Worm (Caenorhabditis elegans) whole organism, L1 larva: ENCODE results near the gene C14C6.3.

Experiments
- C16A3.4 ChIP-seq: fragments of 150-350 bp; optimal IDR thresholded peaks from 2 replicates; lab custom pipeline; 2014; ENCODE audit warnings: missing biosample characterization, missing genetic modification characterization
- Y116A8C.19 ChIP-seq: sonication (generic microtip); optimal IDR thresholded peaks from 2 replicates; lab custom pipeline; 2016; ENCODE audit warnings: missing compliant biosample characterization, missing genetic modification characterization, borderline replicate concordance
- aly-2 ChIP-seq: fragments of 150-350 bp; optimal IDR thresholded peaks from 2 replicates; lab custom pipeline; 2014; ENCODE audit warnings: missing biosample characterization, missing genetic modification characterization
- ceh-63 ChIP-seq: fragments of 200-800 bp; sonication (Bioruptor generic); optimal IDR thresholded peaks from 2 replicates; lab custom pipeline; 2018; ENCODE audit warnings: mild to moderate bottlenecking, missing genetic modification characterization, missing compliant biosample characterization
- ceh-88 ChIP-seq: fragments of 200-800 bp; sonication (Bioruptor generic); IDR thresholded peaks from 2 replicates; pipeline ENCODE4 v1.3.6; 2022; ENCODE audit warnings: missing genetic modification characterization, missing compliant biosample characterization
- ceh-90 ChIP-seq: sonication (generic microtip); optimal IDR thresholded peaks from 2 replicates; lab custom pipeline; 2016; ENCODE audit warnings: missing genetic modification characterization, missing compliant biosample characterization
- ces-1 ChIP-seq: fragments of 150-350 bp; optimal IDR thresholded peaks from 2 replicates; lab custom pipeline; 2014; ENCODE audit warnings: missing biosample characterization, missing genetic modification reagents, missing genetic modification characterization
- efl-1 ChIP-seq, 4 experiments: fragments of 150-350 bp; optimal IDR thresholded peaks in 3 of 4; peaks in 1 of 4; 1 replicate in 1 of 4; 2 replicates in 3 of 4; lab custom pipeline; 2014; ENCODE audit warnings: missing biosample characterization in 2 of 4, missing genetic modification characterization in 2 of 4, missing genetic modification reagents in 2 of 4
- efl-3 ChIP-seq: fragments of 200-800 bp; sonication (Bioruptor generic); optimal IDR thresholded peaks from 2 replicates; lab custom pipeline; 2018; ENCODE audit warnings: mild to moderate bottlenecking, missing genetic modification characterization, missing compliant biosample characterization
- fkh-4 ChIP-seq: sonication (generic microtip); optimal IDR thresholded peaks from 2 replicates; lab custom pipeline; 2016; ENCODE audit warnings: missing compliant biosample characterization, missing genetic modification characterization, borderline replicate concordance
- fkh-8 ChIP-seq: sonication (generic microtip); optimal IDR thresholded peaks from 2 replicates; lab custom pipeline; 2016; ENCODE audit warnings: mild to moderate bottlenecking, missing genetic modification characterization, missing compliant biosample characterization
- grh-1 ChIP-seq: fragments of 200-800 bp; sonication (Bioruptor generic); IDR thresholded peaks from 2 replicates; pipeline ENCODE4 v1.3.6; 2022; ENCODE audit warnings: missing genetic modification reagents, missing genetic modification characterization, missing compliant biosample characterization
- hlh-4 ChIP-seq: sonication (generic microtip); optimal IDR thresholded peaks from 2 replicates; lab custom pipeline; 2016; ENCODE audit warnings: mild to moderate bottlenecking, missing genetic modification characterization, missing compliant biosample characterization
- irx-1 ChIP-seq: sonication (generic microtip); optimal IDR thresholded peaks from 2 replicates; lab custom pipeline; 2016; ENCODE audit warnings: missing genetic modification characterization, missing compliant biosample characterization
- jun-1 ChIP-seq: fragments of 150-350 bp; optimal IDR thresholded peaks from 2 replicates; lab custom pipeline; 2014; ENCODE audit warnings: missing biosample characterization, missing genetic modification reagents, missing genetic modification characterization
- lsy-2 ChIP-seq, 2 experiments: fragments of 150-350 bp; optimal IDR thresholded peaks; 2 replicates each; lab custom pipeline; 2014; ENCODE audit warnings: missing biosample characterization in 2 of 2, missing genetic modification characterization in 2 of 2
- nhr-11 ChIP-seq: fragments of 150-350 bp; optimal IDR thresholded peaks from 2 replicates; lab custom pipeline; 2014; ENCODE audit warnings: missing biosample characterization, missing genetic modification characterization
- nhr-12 ChIP-seq: sonication (generic microtip); optimal IDR thresholded peaks from 2 replicates; lab custom pipeline; 2017; ENCODE audit warnings: missing biosample characterization, missing genetic modification characterization
- nhr-237 ChIP-seq: fragments of 150-350 bp; optimal IDR thresholded peaks from 2 replicates; lab custom pipeline; 2014; ENCODE audit warnings: missing biosample characterization, missing genetic modification characterization
- nhr-76 ChIP-seq: sonication (generic microtip); optimal IDR thresholded peaks from 2 replicates; lab custom pipeline; 2017; ENCODE audit warnings: missing biosample characterization, missing genetic modification characterization
- nhr-85 ChIP-seq: sonication (generic microtip); peaks from one replicate; lab custom pipeline; 2016; ENCODE audit warnings: missing genetic modification characterization, inconsistent platforms, missing compliant biosample characterization
- pag-3 ChIP-seq: sonication (generic microtip); optimal IDR thresholded peaks from 2 replicates; lab custom pipeline; 2017; ENCODE audit warnings: missing genetic modification characterization, mild to moderate bottlenecking, missing compliant biosample characterization, antibody characterized with exemption, borderline replicate concordance; ENCODE audit not compliant: insufficient read depth
- pax-3 ChIP-seq: fragments of 200-800 bp; sonication (Bioruptor generic); optimal IDR thresholded peaks from 2 replicates; lab custom pipeline; 2018; ENCODE audit warnings: mild to moderate bottlenecking, missing genetic modification characterization, moderate library complexity, missing compliant biosample characterization
- rnt-1 ChIP-seq: sonication (generic microtip); optimal IDR thresholded peaks from 2 replicates; lab custom pipeline; 2016; ENCODE audit warnings: mild to moderate bottlenecking, missing genetic modification characterization, moderate library complexity, missing compliant biosample characterization
- skn-1 ChIP-seq: fragments of 150-350 bp; optimal IDR thresholded peaks from 2 replicates; lab custom pipeline; 2014; ENCODE audit warnings: missing biosample characterization, missing genetic modification characterization
- sox-4 ChIP-seq: sonication (generic microtip); optimal IDR thresholded peaks from 2 replicates; lab custom pipeline; 2016; ENCODE audit warnings: missing genetic modification characterization, missing compliant biosample characterization
- swsn-7 ChIP-seq: sonication (generic microtip); optimal IDR thresholded peaks from 2 replicates; lab custom pipeline; 2016; ENCODE audit warnings: missing genetic modification characterization, missing compliant biosample characterization
- tbx-2 ChIP-seq: sonication (generic microtip); optimal IDR thresholded peaks from 2 replicates; lab custom pipeline; 2016; ENCODE audit warnings: missing genetic modification characterization, missing compliant biosample characterization
- unc-30 ChIP-seq: sonication (generic microtip); optimal IDR thresholded peaks from 2 replicates; lab custom pipeline; 2017; ENCODE audit warnings: missing biosample characterization, missing genetic modification characterization
- zag-1 ChIP-seq: fragments of 150-350 bp; optimal IDR thresholded peaks from 2 replicates; lab custom pipeline; 2014; ENCODE audit warnings: missing biosample characterization, missing genetic modification characterization
- zip-4 ChIP-seq: fragments of 200-800 bp; sonication (Bioruptor generic); optimal IDR thresholded peaks from 2 replicates; lab custom pipeline; 2018; ENCODE audit warnings: mild to moderate bottlenecking, missing genetic modification characterization, moderate library complexity, missing compliant biosample characterization
- ztf-4 ChIP-seq: fragments of 150-350 bp; optimal IDR thresholded peaks from 2 replicates; lab custom pipeline; 2014; ENCODE audit warnings: missing biosample characterization, missing genetic modification characterization

Gene C14C6.3

DNA sequence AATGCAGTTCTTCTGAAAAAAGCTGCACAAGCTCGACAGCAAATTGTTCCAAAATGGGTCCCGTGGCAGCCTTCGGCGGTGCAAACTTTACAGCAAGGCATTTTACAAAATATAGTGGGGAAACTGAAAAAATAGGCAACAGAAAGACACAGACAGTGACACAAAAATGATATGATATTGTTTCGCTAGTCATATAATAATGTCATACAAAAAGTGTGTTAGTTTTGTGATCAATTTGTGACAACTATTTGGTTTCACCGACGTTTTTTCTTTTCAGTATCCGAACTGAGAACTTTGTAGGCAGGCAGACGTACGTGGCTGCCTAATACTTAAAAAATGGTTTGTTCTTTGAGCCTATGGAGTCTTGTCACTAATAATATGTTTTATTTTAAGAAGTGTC is 23.8 kb upstream of the C14C6.3 start, which contains the start of gene nhr-210:
Gene nhr-210 (minus strand): TSS at position 101 of the 400 bp plus-strand sequence.
- TF ChIP-seq efl-1 (optimal IDR thresholded peaks at IDR 0.05; lab: Kevin White, UChicago) (no peak), efl-1 (GFP tag; optimal IDR thresholded peaks at IDR 0.05 in 1 of 2; lab: Kevin White, UChicago) (peak in 1 of 2 experiments; percentile 36), nhr-85 (tag; lab: Kevin White, UChicago) (peak; percentile 25), nhr-11 (tag; lab: Kevin White, UChicago) (no peak)

DNA sequence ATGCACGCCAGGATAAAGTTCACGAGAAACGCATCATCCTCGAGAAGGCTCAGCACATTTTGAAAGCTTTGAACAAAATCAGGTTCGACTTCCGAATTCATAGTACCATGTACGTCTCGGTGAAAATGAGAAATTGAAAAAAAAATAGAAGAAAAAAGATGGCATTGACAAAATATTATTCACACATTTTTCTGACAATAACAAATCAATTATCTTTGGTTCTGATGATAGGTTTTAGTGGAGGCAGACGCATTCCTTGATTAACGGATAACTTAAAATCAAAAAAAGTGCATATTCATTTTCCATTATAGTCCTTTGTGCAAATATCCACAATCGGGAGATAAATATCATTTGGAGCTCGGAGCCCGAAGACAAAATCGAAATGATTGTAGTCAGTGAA is 21.8 kb upstream of the C14C6.3 start, which contains the start of gene srw-107:
Gene srw-107 (minus strand): TSS at position 101 of the 400 bp plus-strand sequence.
- TF ChIP-seq grh-1 (GFP tag; lab: Robert Waterston, UW) (no peak), sox-4 (tag; lab: Kevin White, UChicago) (no peak), fkh-8 (no peak), pag-3 (tag; lab: Kevin White, UChicago) (no peak), skn-1 (tag; lab: Kevin White, UChicago) (no peak), ceh-88 (GFP tag; lab: Robert Waterston, UW) (no peak), C16A3.4 (tag; lab: Kevin White, UChicago) (no peak), rnt-1 (tag; lab: Kevin White, UChicago) (no peak), efl-1 (optimal IDR thresholded peaks at IDR 0.05; lab: Kevin White, UChicago) (no peak), efl-1 (GFP tag; optimal IDR thresholded peaks at IDR 0.05 in 1 of 2; lab: Kevin White, UChicago) (no peak), aly-2 (tag; lab: Kevin White, UChicago) (no peak), efl-3 (GFP tag; lab: Kevin White, UChicago) (no peak), hlh-4 (tag; lab: Kevin White, UChicago) (no peak), ztf-4 (tag; lab: Kevin White, UChicago) (no peak)
- TF ChIP-seq, all 84 proteins: peak for 0

DNA sequence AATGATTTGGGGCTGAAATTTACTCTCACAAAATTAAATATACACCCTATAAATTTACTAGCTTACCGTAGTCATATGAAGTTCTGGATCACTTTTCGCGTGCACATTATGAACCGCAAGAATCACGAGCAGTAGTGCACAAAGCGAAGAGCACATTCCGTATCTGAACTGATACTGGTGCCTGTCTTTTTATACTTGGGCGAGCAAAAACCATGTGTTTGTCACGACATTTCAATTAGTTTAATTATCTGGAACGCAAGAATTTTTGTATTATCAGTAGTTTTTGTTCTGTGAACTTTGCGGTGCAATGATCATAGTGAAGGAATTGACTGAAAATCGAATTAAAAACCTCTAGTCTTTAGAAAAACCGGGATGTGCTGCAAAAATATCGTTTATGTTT is 19.2 kb upstream of the C14C6.3 start, which contains the start of gene lipl-3:
Gene lipl-3 (minus strand): TSS at position 161 of the 400 bp plus-strand sequence.
- TF ChIP-seq nhr-85 (tag; lab: Kevin White, UChicago) (no peak), sox-4 (tag; lab: Kevin White, UChicago) (no peak), tbx-2 (tag; lab: Kevin White, UChicago) (no peak), ces-1 (GFP tag; lab: Kevin White, UChicago) (no peak), irx-1 (tag; lab: Kevin White, UChicago) (no peak), ceh-90 (no peak), lsy-2 (tag; optimal IDR thresholded peaks at IDR 0.05; lab: Kevin White, UChicago) (no peak), unc-30 (tag; lab: Kevin White, UChicago) (no peak), zag-1 (tag; lab: Kevin White, UChicago) (no peak)

DNA sequence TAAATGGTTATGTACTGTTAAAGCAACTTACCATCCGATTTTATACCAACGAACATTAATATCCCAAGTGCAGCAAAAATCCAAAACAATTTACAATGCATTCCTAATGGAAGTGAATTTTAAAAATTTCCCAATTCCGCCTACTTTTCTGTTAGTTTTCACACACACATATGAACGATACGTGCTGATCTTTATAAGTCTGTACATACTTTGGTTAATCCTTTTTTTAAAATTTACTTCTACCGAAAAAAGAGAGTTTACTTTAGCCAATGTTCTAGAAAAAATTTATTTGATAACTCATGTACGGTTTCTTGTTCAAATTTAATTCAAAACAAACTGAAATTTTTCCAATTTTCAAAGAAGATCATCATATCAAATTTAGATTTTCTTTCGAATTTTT is 18.2 kb upstream of the C14C6.3 start, which contains the start of gene R11G11.16:
Gene R11G11.16 (minus strand): TSS at position 101 of the 400 bp plus-strand sequence.
- TF ChIP-seq grh-1 (GFP tag; lab: Robert Waterston, UW) (no peak), nhr-76 (tag; lab: Kevin White, UChicago) (no peak), ceh-88 (GFP tag; lab: Robert Waterston, UW) (no peak), efl-3 (GFP tag; lab: Kevin White, UChicago) (no peak), ceh-63 (GFP tag; lab: Kevin White, UChicago) (no peak), nhr-237 (tag; lab: Kevin White, UChicago) (no peak), swsn-7 (tag; lab: Kevin White, UChicago) (no peak), unc-30 (tag; lab: Kevin White, UChicago) (no peak), nhr-85 (tag; lab: Kevin White, UChicago) (no peak), Y116A8C.19 (no peak), tbx-2 (tag; lab: Kevin White, UChicago) (no peak)
- TF ChIP-seq, all 84 proteins: peak for 0

DNA sequence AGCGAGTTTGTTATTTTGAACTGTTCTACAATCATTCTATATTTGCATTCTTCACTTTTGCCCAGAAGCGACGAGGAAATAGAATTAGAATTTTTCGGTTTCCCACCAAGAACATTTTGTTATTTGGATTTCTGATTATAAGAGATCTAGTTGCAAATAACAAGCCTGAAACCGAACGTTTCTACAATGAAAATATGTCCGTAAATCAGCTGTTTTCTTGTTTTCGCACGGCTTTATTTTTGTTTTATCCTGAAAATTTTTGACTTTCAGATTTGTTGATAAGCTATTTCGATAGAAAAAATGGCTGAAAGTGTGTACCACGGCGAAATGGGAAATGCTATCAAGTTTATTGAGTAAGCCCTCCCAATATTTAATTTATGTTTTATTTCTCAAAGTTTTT is 15.7 kb upstream of the C14C6.3 start, which contains the start of gene srw-108:
Gene srw-108 (plus strand): TSS at position 301 of the 400 bp plus-strand sequence.
- no peak for TF ChIP-seq jun-1 (tag; lab: Kevin White, UChicago)
- no peak for TF ChIP-seq pax-3 (tag; lab: Kevin White, UChicago)
- no peak for TF ChIP-seq nhr-12 (tag; lab: Kevin White, UChicago)
- TF ChIP-seq zip-4 (GFP tag; lab: Kevin White, UChicago) = no peak
- no peak for TF ChIP-seq nhr-85 (tag; lab: Kevin White, UChicago)
- no peak for TF ChIP-seq efl-3 (GFP tag; lab: Kevin White, UChicago)
- TF ChIP-seq fkh-4 (tag; lab: Kevin White, UChicago) = no peak
